Worm (Caenorhabditis elegans) whole organism, midembryonic: ENCODE measurements around the gene gnrr-2.

Experiments used
- T22C8.4 ChIP-seq: fragments of 200-800 bp; sonication (Bioruptor generic); IDR thresholded peaks from 2 replicates; pipeline ENCODE4 v1.3.6; 2022; ENCODE audit warnings: missing genetic modification characterization, missing compliant biosample characterization
- cog-1 ChIP-seq: sonication (generic microtip); optimal IDR thresholded peaks from 2 replicates; lab custom pipeline; 2016; ENCODE audit warnings: missing genetic modification characterization, missing compliant biosample characterization
- flt-1 ChIP-seq: fragments of 200-800 bp; sonication (Bioruptor generic); IDR thresholded peaks from 2 replicates; pipeline ENCODE4 v1.3.6; 2022; ENCODE audit warnings: missing genetic modification characterization, missing compliant biosample characterization
- klf-2 ChIP-seq: fragments of 200-800 bp; sonication (Bioruptor generic); conservative IDR thresholded peaks from 2 replicates; pipeline ENCODE4 v1.3.6; 2022; ENCODE audit warnings: missing genetic modification reagents, missing genetic modification characterization, missing compliant biosample characterization
- med-1 ChIP-seq: sonication (generic microtip); optimal IDR thresholded peaks from 2 replicates; lab custom pipeline; 2017; ENCODE audit warnings: missing genetic modification characterization, mild to moderate bottlenecking, missing compliant biosample characterization, antibody characterized with exemption, missing genetic modification reagents; ENCODE audit not compliant: insufficient read depth
- ref-1 ChIP-seq: fragments of 200-800 bp; sonication (Bioruptor generic); conservative IDR thresholded peaks from 2 replicates; pipeline ENCODE4 v1.3.6; 2022; ENCODE audit warnings: missing genetic modification reagents, missing genetic modification characterization, missing compliant biosample characterization
- tab-1 ChIP-seq: fragments of 200-800 bp; sonication (Bioruptor generic); IDR thresholded peaks from 2 replicates; pipeline ENCODE4 v1.3.6; 2022; ENCODE audit warnings: missing genetic modification characterization, missing compliant biosample characterization
- ztf-29 ChIP-seq: fragments of 200-800 bp; sonication (Bioruptor generic); IDR thresholded peaks from 2 replicates; pipeline ENCODE4 v1.3.6; 2022; ENCODE audit warnings: missing genetic modification reagents, missing genetic modification characterization, missing compliant biosample characterization

DNA sequence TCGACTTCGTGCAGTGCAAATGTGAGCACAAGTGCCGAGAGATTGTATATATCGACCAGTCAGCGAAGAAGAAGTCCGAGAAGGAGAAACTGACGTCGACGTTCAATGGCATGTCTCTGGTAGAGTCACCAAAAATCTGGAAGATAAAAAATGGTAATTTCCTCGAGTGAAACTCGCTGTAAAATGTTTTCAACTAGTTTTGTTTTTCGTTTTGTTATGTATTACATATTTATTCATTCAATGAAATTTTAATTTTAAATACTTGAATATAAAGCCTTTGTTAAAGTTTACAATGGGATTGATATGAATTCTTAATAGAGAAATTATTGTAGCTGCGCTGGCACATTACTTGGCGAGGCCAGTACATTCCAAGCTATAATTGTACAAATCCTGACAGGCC is 11.0 kb downstream of the gnrr-2 start:
- TF ChIP-seq flt-1 (GFP tag; lab: Robert Waterston, UW) (no peak), cog-1 (tag; lab: Kevin White, UChicago) (no peak), tab-1 (GFP tag; lab: Robert Waterston, UW) (no peak), med-1 (GFP tag; lab: Kevin White, UChicago) (no peak), ztf-29 (no peak), klf-2 (GFP tag; lab: Robert Waterston, UW) (no peak), ref-1 (GFP tag; lab: Robert Waterston, UW) (no peak), T22C8.4 (no peak)
